Worm (Caenorhabditis elegans) whole organism, young adult: ENCODE measurements around the gene ccch-1.

Experiments used
- C17E4.6 ChIP-seq: fragments of 200-800 bp; sonication (Bioruptor generic); IDR thresholded peaks from 2 replicates; pipeline ENCODE4 v1.3.6; 2022; ENCODE audit warnings: missing genetic modification reagents, missing genetic modification characterization, missing compliant biosample characterization
- F10E7.11 ChIP-seq: sonication (generic microtip); optimal IDR thresholded peaks from 2 replicates; lab custom pipeline; 2017; ENCODE audit warnings: mild to moderate bottlenecking, missing genetic modification characterization, moderate library complexity, missing compliant biosample characterization
- F22D6.2 ChIP-seq: sonication (generic microtip); optimal IDR thresholded peaks from 2 replicates; lab custom pipeline; 2016; ENCODE audit warnings: mild to moderate bottlenecking, missing genetic modification characterization, missing compliant biosample characterization
- F49E8.2 ChIP-seq: sonication (generic microtip); optimal IDR thresholded peaks from 3 replicates; lab custom pipeline; 2017; ENCODE audit warnings: missing genetic modification characterization, mild to moderate bottlenecking, missing compliant biosample characterization, antibody characterized with exemption, moderate library complexity; ENCODE audit not compliant: insufficient read depth
- F55B11.4 ChIP-seq: sonication (generic microtip); optimal IDR thresholded peaks from 2 replicates; lab custom pipeline; 2016; ENCODE audit warnings: missing compliant biosample characterization, missing genetic modification characterization, borderline replicate concordance; ENCODE audit not compliant: insufficient read depth
- F57C9.4 ChIP-seq: sonication (generic microtip); optimal IDR thresholded peaks from 2 replicates; lab custom pipeline; 2017; ENCODE audit warnings: mild to moderate bottlenecking, missing genetic modification characterization, missing compliant biosample characterization
- Y53F4B.3 ChIP-seq: fragments of 200-800 bp; sonication (Bioruptor generic); IDR thresholded peaks from 2 replicates; pipeline ENCODE4 v1.3.6; 2022; ENCODE audit warnings: missing genetic modification reagents, missing genetic modification characterization, missing compliant biosample characterization
- ama-1 ChIP-seq, 3 experiments: fragments of 150-350 bp in 1 of 3; sonication (generic microtip) in 2 of 3; optimal IDR thresholded peaks; 2 replicates each; lab custom pipeline; 2014 to 2018; ENCODE audit warnings: missing biosample characterization in 2 of 3, missing genetic modification characterization in 2 of 3, missing genetic modification reagents in 2 of 3
- aptf-2 ChIP-seq: fragments of 200-800 bp; sonication (Bioruptor generic); conservative IDR thresholded peaks from 2 replicates; pipeline ENCODE4 v1.3.6; 2022; ENCODE audit warnings: missing genetic modification reagents, missing genetic modification characterization, missing compliant biosample characterization
- aptf-3 ChIP-seq: fragments of 200-800 bp; sonication (Bioruptor generic); IDR thresholded peaks from 2 replicates; pipeline ENCODE4 v1.3.6; 2022; ENCODE audit warnings: missing genetic modification characterization, missing compliant biosample characterization
- athp-1 ChIP-seq: sonication (generic microtip); optimal IDR thresholded peaks from 2 replicates; lab custom pipeline; 2017; ENCODE audit warnings: mild to moderate bottlenecking, missing genetic modification characterization, missing compliant biosample characterization
- attf-3 ChIP-seq: fragments of 200-800 bp; sonication (Bioruptor generic); conservative IDR thresholded peaks from 2 replicates; pipeline ENCODE4 v1.3.6; 2022; ENCODE audit warnings: missing genetic modification reagents, missing genetic modification characterization, missing compliant biosample characterization
- cebp-1 ChIP-seq, 2 experiments: fragments of 200-800 bp in 1 of 2; sonication (Bioruptor generic) in 1 of 2; sonication (generic microtip) in 1 of 2; IDR thresholded peaks in 1 of 2; optimal IDR thresholded peaks in 1 of 2; 2 replicates each; pipeline versions ENCODE4 v1.3.6 to Lab custom; 2017 to 2022; ENCODE audit warnings: missing compliant biosample characterization in 2 of 2, missing genetic modification characterization in 2 of 2, mild to moderate bottlenecking in 1 of 2, missing genetic modification reagents in 1 of 2, moderate library complexity in 1 of 2
- ceh-100 ChIP-seq: fragments of 200-800 bp; sonication (Bioruptor generic); IDR thresholded peaks from 2 replicates; pipeline ENCODE4 v1.3.6; 2022; ENCODE audit warnings: missing genetic modification reagents, missing genetic modification characterization, missing compliant biosample characterization
- ceh-27 ChIP-seq: fragments of 200-800 bp; sonication (Bioruptor generic); optimal IDR thresholded peaks from 2 replicates; lab custom pipeline; 2018; ENCODE audit warnings: mild to moderate bottlenecking, missing genetic modification characterization, moderate library complexity, missing compliant biosample characterization
- ceh-58 ChIP-seq: fragments of 200-800 bp; sonication (Bioruptor generic); IDR thresholded peaks from 2 replicates; pipeline ENCODE4 v1.3.6; 2022; ENCODE audit warnings: missing genetic modification characterization, missing compliant biosample characterization
- chd-7 ChIP-seq: sonication (generic microtip); optimal IDR thresholded peaks from 2 replicates; lab custom pipeline; 2016; ENCODE audit warnings: mild to moderate bottlenecking, missing genetic modification characterization, moderate library complexity, missing compliant biosample characterization
- egl-18 ChIP-seq: fragments of 200-800 bp; sonication (Bioruptor generic); IDR thresholded peaks from 2 replicates; pipeline ENCODE4 v1.3.6; 2022; ENCODE audit warnings: missing genetic modification reagents, missing genetic modification characterization, missing compliant biosample characterization
- ets-4 ChIP-seq: fragments of 200-800 bp; sonication (Bioruptor generic); optimal IDR thresholded peaks from 2 replicates; lab custom pipeline; 2018; ENCODE audit warnings: mild to moderate bottlenecking, missing genetic modification characterization, missing compliant biosample characterization
- hlh-26 ChIP-seq: fragments of 200-800 bp; sonication (Bioruptor generic); conservative IDR thresholded peaks from 2 replicates; pipeline ENCODE4 v1.3.6; 2022; ENCODE audit warnings: missing genetic modification reagents, missing genetic modification characterization, missing compliant biosample characterization
- hmg-20 ChIP-seq: fragments of 200-800 bp; sonication (Bioruptor generic); IDR thresholded peaks from 2 replicates; pipeline ENCODE4 v1.3.6; 2022; ENCODE audit warnings: missing genetic modification reagents, missing genetic modification characterization, missing compliant biosample characterization
- lin-40 ChIP-seq: sonication (generic microtip); optimal IDR thresholded peaks from 2 replicates; lab custom pipeline; 2016; ENCODE audit warnings: missing genetic modification characterization, mild to moderate bottlenecking, missing compliant biosample characterization, missing genotype, missing genetic modification reagents
- madf-6 ChIP-seq: fragments of 200-800 bp; sonication (Bioruptor generic); IDR thresholded peaks from 2 replicates; pipeline ENCODE4 v1.3.6; 2022; ENCODE audit warnings: missing genetic modification reagents, missing genetic modification characterization, missing compliant biosample characterization
- madf-8 ChIP-seq: fragments of 200-800 bp; sonication (Bioruptor generic); conservative IDR thresholded peaks from 2 replicates; pipeline ENCODE4 v1.3.6; 2022; ENCODE audit warnings: missing genetic modification reagents, missing genetic modification characterization, missing compliant biosample characterization
- mel-28 ChIP-seq: sonication (generic microtip); optimal IDR thresholded peaks from 2 replicates; lab custom pipeline; 2016; ENCODE audit warnings: borderline replicate concordance, mild to moderate bottlenecking, missing genetic modification characterization, missing compliant biosample characterization
- nfya-1 ChIP-seq: sonication (generic microtip); optimal IDR thresholded peaks from 2 replicates; lab custom pipeline; 2017; ENCODE audit warnings: antibody characterized with exemption, missing compliant biosample characterization, missing genetic modification characterization, borderline replicate concordance; ENCODE audit not compliant: insufficient read depth
- nhr-179 ChIP-seq: sonication (generic microtip); optimal IDR thresholded peaks from 2 replicates; lab custom pipeline; 2016; ENCODE audit warnings: mild to moderate bottlenecking, missing genetic modification characterization, missing compliant biosample characterization
- rec-8 ChIP-seq, 2 experiments: sonication (generic microtip); optimal IDR thresholded peaks; 2 replicates each; lab custom pipeline; 2016; ENCODE audit warnings: mild to moderate bottlenecking in 2 of 2, missing genetic modification characterization in 2 of 2, missing genetic modification reagents in 2 of 2, missing genotype in 2 of 2, missing biosample characterization in 1 of 2, missing compliant biosample characterization in 1 of 2, moderate library complexity in 1 of 2
- sea-2 ChIP-seq: fragments of 200-800 bp; sonication (Bioruptor generic); IDR thresholded peaks from 2 replicates; pipeline ENCODE4 v1.3.6; 2022; ENCODE audit warnings: missing genetic modification characterization, missing compliant biosample characterization
- snpc-1.1 ChIP-seq: sonication (generic microtip); optimal IDR thresholded peaks from 2 replicates; lab custom pipeline; 2017; ENCODE audit warnings: missing genetic modification characterization, mild to moderate bottlenecking, missing compliant biosample characterization, antibody characterized with exemption, moderate library complexity, missing genotype, missing genetic modification reagents; ENCODE audit not compliant: insufficient read depth
- somi-1 ChIP-seq: fragments of 200-800 bp; sonication (Bioruptor generic); optimal IDR thresholded peaks from 2 replicates; lab custom pipeline; 2018; ENCODE audit warnings: mild to moderate bottlenecking, missing genetic modification characterization, missing compliant biosample characterization
- sptf-2 ChIP-seq: fragments of 200-800 bp; sonication (Bioruptor generic); optimal IDR thresholded peaks from 2 replicates; lab custom pipeline; 2018; ENCODE audit warnings: mild to moderate bottlenecking, missing genetic modification characterization, missing compliant biosample characterization
- tbx-9 ChIP-seq: sonication (generic microtip); optimal IDR thresholded peaks from 2 replicates; lab custom pipeline; 2016; ENCODE audit warnings: borderline replicate concordance, missing genetic modification characterization, inconsistent platforms, missing compliant biosample characterization
- tlf-1 ChIP-seq: fragments of 200-800 bp; sonication (Bioruptor generic); optimal IDR thresholded peaks from 2 replicates; lab custom pipeline; 2018; ENCODE audit warnings: mild to moderate bottlenecking, missing genetic modification characterization, missing compliant biosample characterization
- zfh-2 ChIP-seq: fragments of 200-800 bp; sonication (Bioruptor generic); conservative IDR thresholded peaks from 2 replicates; pipeline ENCODE4 v1.3.6; 2022; ENCODE audit warnings: missing genetic modification reagents, missing genetic modification characterization, missing compliant biosample characterization
- zim-3 ChIP-seq: sonication (generic microtip); optimal IDR thresholded peaks from 2 replicates; lab custom pipeline; 2017; ENCODE audit warnings: mild to moderate bottlenecking, missing genetic modification characterization, moderate library complexity, missing compliant biosample characterization
- ztf-18 ChIP-seq: sonication (generic microtip); optimal IDR thresholded peaks from 2 replicates; lab custom pipeline; 2016; ENCODE audit warnings: missing genotype, mild to moderate bottlenecking, missing genetic modification characterization, missing compliant biosample characterization
- ztf-26 ChIP-seq: sonication (generic microtip); optimal IDR thresholded peaks from 2 replicates; lab custom pipeline; 2017; ENCODE audit warnings: missing genetic modification characterization, missing compliant biosample characterization
- ztf-28 ChIP-seq: fragments of 200-800 bp; sonication (Bioruptor generic); IDR thresholded peaks from 2 replicates; pipeline ENCODE4 v1.3.6; 2022; ENCODE audit warnings: missing genetic modification reagents, missing genetic modification characterization, missing compliant biosample characterization

The ccch-1 gene

DNA sequence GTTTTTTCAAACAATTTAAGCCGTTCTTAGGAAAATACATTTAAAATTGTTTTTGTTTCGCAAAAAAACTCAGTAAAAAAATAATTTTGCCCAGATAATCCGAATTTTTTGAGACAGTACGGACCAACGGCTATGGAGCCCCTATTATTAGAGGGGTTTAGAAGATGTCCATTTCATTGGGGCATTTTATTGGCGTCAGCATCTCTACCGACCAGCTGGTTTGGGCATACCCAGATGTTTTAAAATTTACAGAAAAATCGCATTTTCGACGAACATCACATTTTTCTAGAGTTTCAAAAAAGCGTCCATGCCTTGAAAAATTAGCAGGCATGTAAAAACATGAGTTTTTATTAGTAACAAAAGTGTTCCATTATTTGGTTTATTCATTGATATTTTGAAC is 13.7 kb downstream of the ccch-1 start (continued):
- TF ChIP-seq F10E7.11 (tag; lab: Kevin White, UChicago) (no peak), mel-28 (tag; lab: Kevin White, UChicago) (no peak), aptf-3 (GFP tag; lab: Robert Waterston, UW) (no peak), ztf-26 (tag; lab: Kevin White, UChicago) (no peak), cebp-1 (GFP tag; IDR thresholded peaks at IDR 0.05; lab: Robert Waterston, UW) (peak; percentile 37; the same call in 1 of the 2 replicates), cebp-1 (tag; optimal IDR thresholded peaks at IDR 0.05; lab: Kevin White, UChicago) (peak; percentile 68), rec-8 (tag; optimal IDR thresholded peaks at IDR 0.05; lab: Kevin White, UChicago) (no peak), F22D6.2 (tag; lab: Kevin White, UChicago) (no peak), aptf-2 (0 out of 2 replicates have a peak, but pooled peaks have one; percentile 7), somi-1 (GFP tag; lab: Kevin White, UChicago) (peak; percentile 30), ztf-28 (0 out of 2 replicates have a peak, but pooled peaks have one; percentile 54), F49E8.2 (tag; lab: Kevin White, UChicago) (no peak), Y53F4B.3 (GFP tag; lab: Robert Waterston, UW) (0 out of 2 replicates have a peak, but pooled peaks have one; percentile 34), ceh-58 (no peak), tlf-1 (GFP tag; lab: Kevin White, UChicago) (no peak), sea-2 (GFP tag; lab: Robert Waterston, UW) (no peak), egl-18 (GFP tag; lab: Robert Waterston, UW) (no peak), F55B11.4 (tag; lab: Kevin White, UChicago) (no peak), madf-6 (no peak), ceh-27 (GFP tag; lab: Kevin White, UChicago) (no peak), nfya-1 (tag; lab: Kevin White, UChicago) (no peak), chd-7 (tag; lab: Kevin White, UChicago) (peak; percentile 44), F57C9.4 (tag; lab: Kevin White, UChicago) (no peak), hmg-20 (no peak), ztf-18 (tag; lab: Kevin White, UChicago) (no peak), zim-3 (tag; lab: Kevin White, UChicago) (no peak), zfh-2 (no peak), attf-3 (GFP tag; lab: Robert Waterston, UW) (0 out of 2 replicates have a peak, but pooled peaks have one; percentile 32), snpc-1.1 (no peak), tbx-9 (no peak), ceh-100 (GFP tag; lab: Robert Waterston, UW) (peak; percentile 19; the same call in 1 of the 2 replicates), lin-40 (tag; lab: Kevin White, UChicago) (no peak), nhr-179 (tag; lab: Kevin White, UChicago) (no peak), C17E4.6 (GFP tag; lab: Robert Waterston, UW) (no peak), ets-4 (GFP tag; lab: Kevin White, UChicago) (no peak), ama-1 (optimal IDR thresholded peaks at IDR 0.05; lab: Kevin White, UChicago) (no peak), ama-1 (GFP tag; optimal IDR thresholded peaks at IDR 0.05; lab: Kevin White, UChicago) (no peak), madf-8 (GFP tag; lab: Robert Waterston, UW) (no peak), sptf-2 (no peak), hlh-26 (GFP tag; lab: Robert Waterston, UW) (no peak), athp-1 (no peak)
